Worm (Caenorhabditis elegans) whole organism, midembryonic: ENCODE measurements around the gene W06H8.6.

ENCODE experiments used
- T22C8.4 ChIP-seq: fragments of 200-800 bp; sonication (Bioruptor generic); IDR thresholded peaks from 2 replicates; pipeline ENCODE4 v1.3.6; 2022; ENCODE audit warnings: missing genetic modification characterization, missing compliant biosample characterization
- cog-1 ChIP-seq: sonication (generic microtip); optimal IDR thresholded peaks from 2 replicates; lab custom pipeline; 2016; ENCODE audit warnings: missing genetic modification characterization, missing compliant biosample characterization
- flt-1 ChIP-seq: fragments of 200-800 bp; sonication (Bioruptor generic); IDR thresholded peaks from 2 replicates; pipeline ENCODE4 v1.3.6; 2022; ENCODE audit warnings: missing genetic modification characterization, missing compliant biosample characterization
- klf-2 ChIP-seq: fragments of 200-800 bp; sonication (Bioruptor generic); conservative IDR thresholded peaks from 2 replicates; pipeline ENCODE4 v1.3.6; 2022; ENCODE audit warnings: missing genetic modification reagents, missing genetic modification characterization, missing compliant biosample characterization
- med-1 ChIP-seq: sonication (generic microtip); optimal IDR thresholded peaks from 2 replicates; lab custom pipeline; 2017; ENCODE audit warnings: missing genetic modification characterization, mild to moderate bottlenecking, missing compliant biosample characterization, antibody characterized with exemption, missing genetic modification reagents; ENCODE audit not compliant: insufficient read depth
- ref-1 ChIP-seq: fragments of 200-800 bp; sonication (Bioruptor generic); conservative IDR thresholded peaks from 2 replicates; pipeline ENCODE4 v1.3.6; 2022; ENCODE audit warnings: missing genetic modification reagents, missing genetic modification characterization, missing compliant biosample characterization
- tab-1 ChIP-seq: fragments of 200-800 bp; sonication (Bioruptor generic); IDR thresholded peaks from 2 replicates; pipeline ENCODE4 v1.3.6; 2022; ENCODE audit warnings: missing genetic modification characterization, missing compliant biosample characterization
- ztf-29 ChIP-seq: fragments of 200-800 bp; sonication (Bioruptor generic); IDR thresholded peaks from 2 replicates; pipeline ENCODE4 v1.3.6; 2022; ENCODE audit warnings: missing genetic modification reagents, missing genetic modification characterization, missing compliant biosample characterization

DNA sequence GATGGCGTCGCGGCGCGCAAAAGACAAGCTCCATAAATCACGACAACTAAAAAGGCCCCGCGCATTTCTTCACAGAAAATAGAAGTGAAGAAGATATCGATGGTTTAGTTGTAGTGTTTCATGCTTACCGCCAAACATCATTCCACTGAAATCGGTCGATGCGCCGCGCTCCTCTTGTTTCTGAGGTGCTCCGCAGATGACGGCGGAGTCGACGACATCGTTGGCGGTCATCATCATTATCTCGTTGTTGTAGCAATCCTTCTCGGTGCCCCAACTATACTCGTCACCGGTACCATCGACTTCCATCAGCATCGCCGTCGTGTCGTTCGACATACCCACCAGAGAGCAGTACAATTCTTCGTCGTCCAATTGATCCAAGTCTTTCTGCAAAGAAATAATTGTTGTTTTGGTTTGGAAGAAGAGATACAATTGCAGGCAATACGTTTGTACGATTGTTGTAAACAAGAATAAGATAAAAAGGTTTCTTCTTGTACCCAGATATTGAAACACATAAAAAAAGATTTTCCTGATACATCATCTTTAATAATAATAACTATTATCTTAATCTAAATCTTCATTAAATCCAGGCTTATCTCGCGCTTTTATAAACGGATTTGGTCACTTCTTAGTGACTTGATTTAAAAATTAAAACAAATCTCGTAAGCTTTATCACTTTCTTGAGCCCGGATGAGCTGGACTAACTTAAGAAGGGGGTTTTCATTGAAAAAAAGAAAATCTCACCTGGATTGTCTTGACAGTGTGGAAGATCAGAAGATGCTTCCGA, 873 bp downstream of the W06H8.6 start:
- TF ChIP-seq flt-1 (GFP tag; lab: Robert Waterston, UW) (peak; percentile 19; the same call in 1 of the 2 replicates), ztf-29 (GFP tag; lab: Robert Waterston, UW) (no peak), cog-1 (tag; lab: Kevin White, UChicago) (no peak), med-1 (no peak), ref-1 (GFP tag; lab: Robert Waterston, UW) (no peak), T22C8.4 (no peak), klf-2 (GFP tag; lab: Robert Waterston, UW) (no peak), tab-1 (GFP tag; lab: Robert Waterston, UW) (no peak)
